Fruit fly (Drosophila melanogaster): ENCODE results near the gene CG6885.

The CG6885 gene

dm6 chr3L:18768788-18769707 is 24.8 kb downstream of the CG6885 start (continued):
- TF ChIP-seq tna (GFP tag; IDR thresholded peaks at IDR 0.05; ENCODE audit: partially characterized antibody) (no peak), Dip3 (GFP tag; optimal IDR thresholded peaks at IDR 0.05) (peak; percentile 19), kay (GFP tag; optimal IDR thresholded peaks at IDR 0.05) (no peak), CG6654 (GFP tag; optimal IDR thresholded peaks at IDR 0.05) (no peak), CG32532 (GFP tag; IDR thresholded peaks at IDR 0.05) (peak; percentile 13; the same call in 1 of the 2 replicates), CG7839 (tag; optimal IDR thresholded peaks at IDR 0.05) (peak; percentile 85), Bdp1 (GFP tag; optimal IDR thresholded peaks at IDR 0.05) (no peak), Side (GFP tag; optimal IDR thresholded peaks at IDR 0.05) (peak; percentile 40), CG30020 (tag; optimal IDR thresholded peaks at IDR 0.05) (no peak), Stat92E (GFP tag; optimal IDR thresholded peaks at IDR 0.05) (no peak), rib (GFP tag; IDR thresholded peaks at IDR 0.05) (peak; percentile 44; the same call in 1 of the 2 replicates), lbe (GFP tag; optimal IDR thresholded peaks at IDR 0.05) (no peak), Nf-YC (tag; optimal IDR thresholded peaks at IDR 0.05) (peak; percentile 44), yki (optimal IDR thresholded peaks at IDR 0.05) (no peak), zfh2 (GFP tag; optimal IDR thresholded peaks at IDR 0.05) (peak; percentile 23), cwo (GFP tag; optimal IDR thresholded peaks at IDR 0.05) (peak; percentile 72), hkb (optimal IDR thresholded peaks at IDR 0.05) (no peak), hkb (GFP tag; IDR thresholded peaks at IDR 0.05) (peak; percentile 87), CG13123 (GFP tag; optimal IDR thresholded peaks at IDR 0.05) (no peak), CG13296 (GFP tag; optimal IDR thresholded peaks at IDR 0.05) (peak; percentile 81), CG14050 (GFP tag; IDR thresholded peaks at IDR 0.05) (peak; percentile 57; the same call in 2 of the 3 replicates), CG8944 (GFP tag; optimal IDR thresholded peaks at IDR 0.05) (peak; percentile 11), ash1 (GFP tag; optimal IDR thresholded peaks at IDR 0.05) (no peak), so (GFP tag; IDR thresholded peaks at IDR 0.05) (peak; percentile 69; the same call in 1 of the 3 replicates), YL-1 (GFP tag; optimal IDR thresholded peaks at IDR 0.05) (no peak), dysf (GFP tag; IDR thresholded peaks at IDR 0.05) (peak; percentile 84), CG15073 (GFP tag; optimal IDR thresholded peaks at IDR 0.05) (no peak), Blimp-1 (GFP tag; optimal IDR thresholded peaks at IDR 0.05) (peak; percentile 96), Spps (tag; optimal IDR thresholded peaks at IDR 0.05) (no peak), CG3995 (GFP tag; optimal IDR thresholded peaks at IDR 0.05) (no peak), pho (GFP tag; optimal IDR thresholded peaks at IDR 0.05) (peak; percentile 40), dmrt11E (tag; optimal IDR thresholded peaks at IDR 0.05) (no peak), D19A (tag; optimal IDR thresholded peaks at IDR 0.05) (peak; percentile 68), CG15011 (GFP tag; optimal IDR thresholded peaks at IDR 0.05) (peak; percentile 69), sna (GFP tag; IDR thresholded peaks at IDR 0.05; ENCODE audit: partially characterized antibody) (no peak), Jarid2 (GFP tag; optimal IDR thresholded peaks at IDR 0.05) (peak; percentile 47), stwl (tag; optimal IDR thresholded peaks at IDR 0.05) (no peak), CrebB (tag; optimal IDR thresholded peaks at IDR 0.05) (no peak), Opbp (GFP tag; IDR thresholded peaks at IDR 0.05; ENCODE audit: partially characterized antibody) (no peak), CG2678 (tag; optimal IDR thresholded peaks at IDR 0.05) (peak; percentile 89), CG6765 (GFP tag; optimal IDR thresholded peaks at IDR 0.05) (peak; percentile 35), CG34422 (GFP tag; IDR thresholded peaks at IDR 0.05) (0 out of 3 replicates have a peak, but pooled peaks have one; percentile 54), Hey (tag; optimal IDR thresholded peaks at IDR 0.05) (no peak), CG1024 (GFP tag; IDR thresholded peaks at IDR 0.05) (no peak), zfh1 (GFP tag; IDR thresholded peaks at IDR 0.05) (peak; percentile 67; the same call in 2 of the 3 replicates), onecut (GFP tag; IDR thresholded peaks at IDR 0.05) (peak; percentile 63), CG16813 (GFP tag; IDR thresholded peaks at IDR 0.05; ENCODE audit: partially characterized antibody) (no peak), CG12299 (tag; optimal IDR thresholded peaks at IDR 0.05) (no peak), CG9817 (tag; optimal IDR thresholded peaks at IDR 0.05) (peak; percentile 64)

Data from whole organism, embryonic.